Worm (Caenorhabditis elegans) whole organism, L3 larva: ENCODE data around the gene F46C3.2.
A peak's percentile ranks its signal among the peaks of the same experiment; 100 is the strongest.

Source experiments
- R02D3.7 ChIP-seq: fragments of 150-350 bp; optimal IDR thresholded peaks from 2 replicates; lab custom pipeline; 2014; ENCODE audit warnings: missing biosample characterization, missing genetic modification characterization
- ZK546.5 ChIP-seq: sonication (generic microtip); optimal IDR thresholded peaks from 2 replicates; lab custom pipeline; 2017; ENCODE audit warnings: missing biosample characterization, missing genetic modification characterization
- ama-1 ChIP-seq: fragments of 150-350 bp; optimal IDR thresholded peaks from 2 replicates; lab custom pipeline; 2018
- ceh-16 ChIP-seq: sonication (generic microtip); optimal IDR thresholded peaks from 2 replicates; lab custom pipeline; 2017; ENCODE audit warnings: missing biosample characterization, missing genetic modification characterization
- ceh-28 ChIP-seq: fragments of 150-350 bp; optimal IDR thresholded peaks from 2 replicates; lab custom pipeline; 2014; ENCODE audit warnings: missing biosample characterization, missing genetic modification reagents, missing genetic modification characterization
- ceh-82 ChIP-seq: fragments of 150-350 bp; optimal IDR thresholded peaks from 2 replicates; lab custom pipeline; 2014; ENCODE audit warnings: missing biosample characterization, missing genetic modification characterization
- egl-27 ChIP-seq: sonication (generic microtip); optimal IDR thresholded peaks from 4 replicates; lab custom pipeline; 2017; ENCODE audit warnings: missing biosample characterization, missing genetic modification reagents, missing genetic modification characterization
- egl-5 ChIP-seq: fragments of 150-350 bp; optimal IDR thresholded peaks from 2 replicates; lab custom pipeline; 2017; ENCODE audit warnings: missing biosample characterization, missing genetic modification reagents, missing genetic modification characterization, inconsistent platforms
- elt-1 ChIP-seq: fragments of 150-350 bp; optimal IDR thresholded peaks from 2 replicates; lab custom pipeline; 2014; ENCODE audit warnings: missing biosample characterization, missing genetic modification characterization
- elt-2 ChIP-seq: sonication (generic microtip); optimal IDR thresholded peaks from 2 replicates; lab custom pipeline; 2016; ENCODE audit warnings: missing genetic modification reagents, mild to moderate bottlenecking, missing genetic modification characterization, missing compliant biosample characterization
- fkh-10 ChIP-seq: sonication (generic microtip); optimal IDR thresholded peaks from 2 replicates; lab custom pipeline; 2017; ENCODE audit warnings: missing biosample characterization, missing genetic modification reagents, missing genetic modification characterization
- fkh-2 ChIP-seq: fragments of 150-350 bp; optimal IDR thresholded peaks from 2 replicates; lab custom pipeline; 2014; ENCODE audit warnings: missing biosample characterization, missing genetic modification reagents, missing genetic modification characterization
- hmg-11 ChIP-seq: sonication (generic microtip); optimal IDR thresholded peaks from 2 replicates; lab custom pipeline; 2016; ENCODE audit warnings: missing genetic modification characterization, missing compliant biosample characterization
- jun-1 ChIP-seq: fragments of 150-350 bp; optimal IDR thresholded peaks from 2 replicates; lab custom pipeline; 2014; ENCODE audit warnings: missing biosample characterization, missing genetic modification reagents, missing genetic modification characterization
- lin-15B ChIP-seq: fragments of 150-350 bp; optimal IDR thresholded peaks from 2 replicates; lab custom pipeline; 2014; ENCODE audit warnings: missing biosample characterization, missing genetic modification characterization
- lin-39 ChIP-seq: fragments of 150-350 bp; optimal IDR thresholded peaks from 2 replicates; lab custom pipeline; 2018; ENCODE audit warnings: missing biosample characterization, missing genetic modification reagents, missing genetic modification characterization
- lsy-12 ChIP-seq: sonication (generic microtip); optimal IDR thresholded peaks from 2 replicates; lab custom pipeline; 2016; ENCODE audit warnings: mild to moderate bottlenecking, missing genetic modification characterization, missing compliant biosample characterization
- mdl-1 ChIP-seq: fragments of 150-350 bp; optimal IDR thresholded peaks from 2 replicates; lab custom pipeline; 2014; ENCODE audit warnings: missing biosample characterization, missing genetic modification characterization
- mml-1 ChIP-seq: fragments of 150-350 bp; sonication (generic microtip); optimal IDR thresholded peaks from 3 replicates; lab custom pipeline; 2014; ENCODE audit warnings: missing biosample characterization, missing genetic modification characterization
- nfya-1 ChIP-seq: sonication (generic microtip); optimal IDR thresholded peaks from 2 replicates; lab custom pipeline; 2017; ENCODE audit warnings: missing genetic modification characterization, mild to moderate bottlenecking, missing compliant biosample characterization, antibody characterized with exemption, moderate library complexity; ENCODE audit not compliant: insufficient read depth
- nhr-11 ChIP-seq: fragments of 150-350 bp; optimal IDR thresholded peaks from 2 replicates; lab custom pipeline; 2014; ENCODE audit warnings: missing biosample characterization, missing genetic modification characterization
- nhr-12 ChIP-seq: fragments of 150-350 bp; optimal IDR thresholded peaks from 2 replicates; lab custom pipeline; 2014; ENCODE audit warnings: missing biosample characterization, missing genetic modification characterization
- nhr-23 ChIP-seq: fragments of 150-350 bp; optimal IDR thresholded peaks from 2 replicates; lab custom pipeline; 2014; ENCODE audit warnings: missing biosample characterization, missing genetic modification reagents, missing genetic modification characterization
- nhr-237 ChIP-seq: fragments of 150-350 bp; optimal IDR thresholded peaks from 2 replicates; lab custom pipeline; 2014; ENCODE audit warnings: missing biosample characterization, missing genetic modification characterization
- nhr-25 ChIP-seq: sonication (generic microtip); optimal IDR thresholded peaks from 2 replicates; lab custom pipeline; 2017; ENCODE audit warnings: missing biosample characterization, missing genetic modification characterization
- nhr-43 ChIP-seq: sonication (generic microtip); optimal IDR thresholded peaks from 2 replicates; lab custom pipeline; 2016; ENCODE audit warnings: mild to moderate bottlenecking, missing genetic modification characterization, missing compliant biosample characterization; ENCODE audit not compliant: poor library complexity, severe bottlenecking
- nhr-77 ChIP-seq: fragments of 150-350 bp; optimal IDR thresholded peaks from 2 replicates; lab custom pipeline; 2014; ENCODE audit warnings: missing biosample characterization, missing genetic modification characterization
- pqm-1 ChIP-seq: fragments of 150-350 bp; optimal IDR thresholded peaks from 2 replicates; lab custom pipeline; 2017; ENCODE audit warnings: missing biosample characterization, missing genetic modification characterization, inconsistent platforms
- skn-1 ChIP-seq: fragments of 150-350 bp; optimal IDR thresholded peaks from 2 replicates; lab custom pipeline; 2014; ENCODE audit warnings: missing biosample characterization, missing genetic modification characterization
- snpc-4 ChIP-seq: fragments of 150-350 bp; optimal IDR thresholded peaks from 2 replicates; lab custom pipeline; 2014; ENCODE audit warnings: missing biosample characterization, missing genetic modification characterization
- tbx-2 ChIP-seq: sonication (generic microtip); optimal IDR thresholded peaks from 2 replicates; lab custom pipeline; 2016; ENCODE audit warnings: mild to moderate bottlenecking, missing genetic modification characterization, missing compliant biosample characterization
- unc-39 ChIP-seq: sonication (generic microtip); optimal IDR thresholded peaks from 4 replicates; lab custom pipeline; 2017; ENCODE audit warnings: missing biosample characterization, missing genetic modification characterization
- unc-62 ChIP-seq: fragments of 150-350 bp; sonication (generic microtip); optimal IDR thresholded peaks from 4 replicates; lab custom pipeline; 2014; ENCODE audit warnings: missing biosample characterization, missing genetic modification reagents, missing genetic modification characterization
- zag-1 ChIP-seq: fragments of 150-350 bp; optimal IDR thresholded peaks from 2 replicates; lab custom pipeline; 2014; ENCODE audit warnings: missing biosample characterization, missing genetic modification characterization
- ztf-4 ChIP-seq: fragments of 150-350 bp; optimal IDR thresholded peaks from 2 replicates; lab custom pipeline; 2014; ENCODE audit warnings: missing biosample characterization, missing genetic modification characterization

Gene F46C3.2

DNA sequence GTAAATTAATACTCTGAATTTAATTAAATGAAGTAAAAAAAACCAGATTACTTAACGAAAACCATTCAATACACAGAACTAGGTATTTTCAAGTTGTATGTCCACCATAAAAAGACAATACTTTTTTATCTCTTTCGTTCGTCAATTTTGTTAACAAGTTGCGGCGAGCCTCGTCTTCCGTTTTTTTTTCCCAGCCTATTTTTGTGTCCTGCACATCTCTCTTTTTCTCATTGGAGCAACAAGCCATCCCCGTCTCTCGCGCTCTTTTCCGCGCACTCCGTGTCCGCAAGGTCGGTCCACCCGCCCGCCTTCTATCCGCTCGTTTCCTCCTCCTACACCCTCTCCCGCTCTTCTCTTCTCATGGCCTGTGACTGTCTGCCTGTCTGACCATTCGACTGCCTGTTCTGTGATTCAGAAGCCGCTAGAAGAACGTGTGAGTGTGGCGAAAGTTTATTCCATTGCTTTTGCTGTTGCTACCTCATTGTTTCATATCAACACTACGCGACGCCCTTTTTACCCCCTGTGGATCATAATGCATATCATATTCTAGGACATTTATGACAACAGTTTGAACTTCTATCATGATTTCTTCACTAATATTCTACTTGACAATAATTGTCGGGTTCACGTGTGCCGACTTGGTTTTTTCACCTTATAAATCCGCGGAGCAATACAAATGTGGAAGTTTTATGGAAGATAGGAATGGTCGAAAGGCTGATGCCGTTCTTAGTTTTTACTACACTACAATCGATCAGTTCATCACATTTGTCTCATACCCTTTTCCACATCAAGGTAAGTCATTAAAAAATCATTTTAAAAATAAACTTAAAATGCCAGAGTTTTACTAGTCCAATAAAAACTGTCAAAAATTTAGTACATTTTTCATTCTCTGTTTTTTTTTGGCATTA is 33.8 kb downstream of the F46C3.2 start, which contains the start of the genes F08B12.11 and prmn-1:
F08B12.11 (plus strand) TSS at position 521 of the 908 bp plus-strand sequence.
prmn-1 (plus strand) TSS at position 551 of the 908 bp plus-strand sequence.
- TF ChIP-seq ceh-28 (tag; lab: Kevin White, UChicago) (no peak), nhr-43 (no peak), mdl-1 (no peak), zag-1 (tag; lab: Kevin White, UChicago) (no peak), nhr-12 (tag; lab: Kevin White, UChicago) (no peak), nfya-1 (tag; lab: Kevin White, UChicago) (peak; percentile 31), lin-39 (tag; lab: Kevin White, UChicago) (no peak), nhr-25 (tag; lab: Kevin White, UChicago) (peak; percentile 66), elt-1 (no peak), unc-39 (tag; lab: Kevin White, UChicago) (no peak), hmg-11 (peak; percentile 22)

DNA sequence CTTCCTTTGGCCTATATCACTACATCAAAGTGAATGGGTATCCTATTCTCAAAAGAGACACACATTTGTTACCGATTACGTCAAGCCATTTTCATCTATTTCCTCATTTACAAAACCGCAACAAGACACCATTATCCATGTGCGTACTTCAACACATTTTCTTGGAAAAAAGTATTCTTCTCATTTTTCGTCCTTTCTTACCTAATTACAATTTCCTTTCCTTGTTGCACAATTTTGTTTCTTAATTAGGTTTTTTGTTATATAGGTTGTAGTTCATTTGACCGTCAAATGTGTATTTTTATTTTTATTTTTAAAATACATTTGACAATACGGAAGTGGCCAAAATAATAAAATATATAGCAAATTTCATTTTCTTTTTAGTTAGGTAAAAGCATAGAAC is 35.2 kb downstream of the F46C3.2 start:
- TF ChIP-seq ama-1 (lab: Kevin White, UChicago) (no peak), nhr-23 (tag; lab: Kevin White, UChicago) (peak; percentile 41)
- TF ChIP-seq, all 47 proteins: peak for 1

DNA sequence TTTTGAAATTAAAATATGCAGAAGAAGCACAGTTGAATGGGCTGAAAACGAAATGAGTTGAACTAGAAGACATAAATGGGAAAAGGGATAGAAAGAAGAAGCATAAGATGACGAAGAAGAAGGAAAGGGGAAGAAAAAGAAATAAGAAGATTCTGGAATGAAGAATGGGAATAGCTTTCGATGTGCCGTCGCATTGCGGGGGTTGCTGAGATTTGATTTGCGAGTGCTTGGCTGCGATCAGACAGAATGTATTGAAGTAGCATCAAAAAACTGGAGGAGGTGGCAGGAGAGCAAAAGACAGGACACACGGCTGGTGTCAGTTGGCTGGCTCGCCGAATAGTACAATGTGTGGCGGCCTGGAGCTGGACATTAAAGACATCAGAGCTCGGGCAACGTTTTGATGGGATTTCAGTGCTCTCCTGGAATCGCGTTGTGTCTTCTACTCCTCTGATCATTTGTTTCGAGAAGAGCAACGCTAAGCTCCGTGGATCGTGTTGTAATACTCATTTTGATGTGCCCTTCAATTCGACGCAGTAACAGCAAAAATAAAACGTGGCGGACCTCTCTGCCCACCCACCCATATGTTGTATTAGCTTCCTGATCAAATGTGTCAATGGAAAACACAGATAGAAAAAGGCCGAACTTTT is 39.3 kb downstream of the F46C3.2 start:
- TF ChIP-seq lin-15B (tag; lab: Kevin White, UChicago) (no peak), egl-5 (tag; lab: Kevin White, UChicago) (peak; percentile 0), fkh-10 (GFP tag; lab: Kevin White, UChicago) (peak; percentile 20), ama-1 (lab: Kevin White, UChicago) (no peak), jun-1 (no peak), pqm-1 (tag; lab: Kevin White, UChicago) (no peak), tbx-2 (tag; lab: Kevin White, UChicago) (no peak), unc-62 (GFP tag; lab: Kevin White, UChicago) (no peak), nhr-11 (no peak), lin-39 (tag; lab: Kevin White, UChicago) (peak; percentile 22), ztf-4 (tag; lab: Kevin White, UChicago) (no peak), nhr-25 (tag; lab: Kevin White, UChicago) (no peak), egl-27 (tag; lab: Kevin White, UChicago) (no peak), R02D3.7 (tag; lab: Kevin White, UChicago) (no peak), mml-1 (tag; lab: Kevin White, UChicago) (no peak), nfya-1 (tag; lab: Kevin White, UChicago) (peak; percentile 34), nhr-237 (tag; lab: Kevin White, UChicago) (no peak), snpc-4 (tag; lab: Kevin White, UChicago) (no peak)

DNA sequence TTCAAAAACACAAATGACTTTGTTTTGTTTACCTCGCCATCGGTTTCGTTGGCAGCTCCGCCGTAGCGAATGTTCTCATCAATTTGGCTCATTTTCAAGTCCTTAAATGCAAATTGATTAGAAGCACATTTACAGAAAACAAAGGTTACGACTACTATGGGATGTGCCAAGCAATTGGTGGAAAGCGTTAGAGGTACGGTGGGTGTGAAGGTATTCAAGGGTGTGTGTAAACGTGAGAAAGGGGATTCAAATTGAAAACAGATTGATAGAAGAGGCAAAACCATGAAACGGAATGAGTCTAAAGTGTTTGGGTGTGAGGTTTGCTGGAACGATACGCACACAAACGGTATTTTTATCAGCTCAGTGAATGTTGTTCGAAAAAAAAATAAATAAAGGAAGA is 41.2 kb downstream of the F46C3.2 start, which contains the start of gene tni-1:
tni-1 (minus strand) TSS at position 101 of the 400 bp plus-strand sequence.
- no peak for TF ChIP-seq skn-1 (tag; lab: Kevin White, UChicago)
- TF ChIP-seq nfya-1 (tag; lab: Kevin White, UChicago), result no peak
- TF ChIP-seq tbx-2 (tag; lab: Kevin White, UChicago), result no peak
- no peak for TF ChIP-seq fkh-10 (GFP tag; lab: Kevin White, UChicago)
- no peak for TF ChIP-seq R02D3.7 (tag; lab: Kevin White, UChicago)
- TF ChIP-seq fkh-2, result no peak
- no peak for TF ChIP-seq pqm-1 (tag; lab: Kevin White, UChicago)
- no peak for TF ChIP-seq lin-15B (tag; lab: Kevin White, UChicago)
- TF ChIP-seq lsy-12, result no peak
- TF ChIP-seq mml-1 (tag; lab: Kevin White, UChicago), result no peak

DNA sequence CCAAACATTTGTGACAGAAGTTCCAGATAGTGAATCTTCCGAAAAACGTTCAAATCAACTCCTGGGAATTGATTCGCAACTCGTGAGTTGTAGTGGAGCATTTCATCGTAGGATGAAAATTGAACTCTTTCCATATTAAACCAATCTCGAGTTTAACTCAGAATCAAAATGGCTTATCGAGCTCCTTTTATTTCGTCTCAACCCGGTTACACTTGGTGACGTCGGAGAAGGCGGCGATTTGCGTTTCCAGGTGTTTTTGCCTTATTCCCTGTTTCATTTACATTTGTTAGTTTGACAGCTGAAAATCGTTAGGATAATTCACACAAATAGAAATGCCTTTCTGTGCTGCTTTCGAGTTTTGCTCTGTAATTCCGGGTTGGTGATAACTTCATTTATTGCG is 43.1 kb downstream of the F46C3.2 start, which contains the start of gene F42E11.3:
F42E11.3 (minus strand) TSS at position 101 of the 400 bp plus-strand sequence.
- no peak for TF ChIP-seq ceh-82 (tag; lab: Kevin White, UChicago)
- no peak for TF ChIP-seq elt-2 (tag; lab: Kevin White, UChicago)
- TF ChIP-seq hmg-11, result no peak
- no peak for TF ChIP-seq zag-1 (tag; lab: Kevin White, UChicago)
- no peak for TF ChIP-seq lsy-12
- no peak for TF ChIP-seq unc-62 (GFP tag; lab: Kevin White, UChicago)
- TF ChIP-seq elt-1, result no peak
- no peak for TF ChIP-seq egl-27 (tag; lab: Kevin White, UChicago)
- no peak for TF ChIP-seq nhr-12 (tag; lab: Kevin White, UChicago)
- TF ChIP-seq ama-1 (lab: Kevin White, UChicago), result no peak
- no peak for TF ChIP-seq nhr-77
- TF ChIP-seq ZK546.5 (tag; lab: Kevin White, UChicago), result no peak
- no peak for TF ChIP-seq mdl-1
- no peak for TF ChIP-seq nhr-23 (tag; lab: Kevin White, UChicago)
- no peak for TF ChIP-seq ceh-16
